Worm (Caenorhabditis elegans) whole organism, late embryonic: ENCODE data around the gene F13D11.3.

Experiments
- C38D4.7 ChIP-seq: fragments of 200-800 bp; sonication (Bioruptor generic); optimal IDR thresholded peaks from 2 replicates; lab custom pipeline; 2018; ENCODE audit warnings: mild to moderate bottlenecking, missing genetic modification characterization, moderate library complexity, missing compliant biosample characterization
- F13H6.1 ChIP-seq: sonication (generic microtip); optimal IDR thresholded peaks from 2 replicates; lab custom pipeline; 2016; ENCODE audit warnings: missing genetic modification characterization, missing compliant biosample characterization
- K09A11.1 ChIP-seq: sonication (generic microtip); optimal IDR thresholded peaks from 2 replicates; lab custom pipeline; 2017; ENCODE audit warnings: antibody characterized with exemption, mild to moderate bottlenecking, missing genetic modification characterization, missing compliant biosample characterization; ENCODE audit not compliant: insufficient read depth
- T23F11.4 ChIP-seq: fragments of 200-800 bp; sonication (Bioruptor generic); optimal IDR thresholded peaks from 2 replicates; lab custom pipeline; 2018; ENCODE audit warnings: mild to moderate bottlenecking, missing genetic modification characterization, missing compliant biosample characterization
- Y22D7AL.16 ChIP-seq: sonication (generic microtip); optimal IDR thresholded peaks from 2 replicates; lab custom pipeline; 2016; ENCODE audit warnings: missing genetic modification characterization, missing compliant biosample characterization
- ahr-1 ChIP-seq: sonication (generic microtip); optimal IDR thresholded peaks from 2 replicates; lab custom pipeline; 2016; ENCODE audit warnings: missing genetic modification characterization, missing compliant biosample characterization
- ceh-14 ChIP-seq: sonication (generic microtip); optimal IDR thresholded peaks from 2 replicates; lab custom pipeline; 2016; ENCODE audit warnings: missing genotype, missing genetic modification characterization, missing compliant biosample characterization
- ceh-18 ChIP-seq: sonication (generic microtip); optimal IDR thresholded peaks from 2 replicates; lab custom pipeline; 2016; ENCODE audit warnings: missing genetic modification characterization, missing compliant biosample characterization
- ceh-19 ChIP-seq: fragments of 200-800 bp; sonication (Bioruptor generic); optimal IDR thresholded peaks from 2 replicates; lab custom pipeline; 2018; ENCODE audit warnings: mild to moderate bottlenecking, missing genetic modification characterization, missing compliant biosample characterization
- ceh-2 ChIP-seq: sonication (generic microtip); optimal IDR thresholded peaks from 2 replicates; lab custom pipeline; 2016; ENCODE audit warnings: missing genotype, missing genetic modification characterization, missing compliant biosample characterization
- ceh-24 ChIP-seq: sonication (generic microtip); optimal IDR thresholded peaks from 2 replicates; lab custom pipeline; 2016; ENCODE audit warnings: mild to moderate bottlenecking, missing genetic modification characterization, missing compliant biosample characterization
- ceh-30 ChIP-seq: fragments of 150-350 bp; optimal IDR thresholded peaks from 2 replicates; lab custom pipeline; 2014; ENCODE audit warnings: missing biosample characterization, missing genetic modification characterization
- ceh-31 ChIP-seq: sonication (generic microtip); optimal IDR thresholded peaks from 2 replicates; lab custom pipeline; 2016; ENCODE audit warnings: missing genetic modification characterization, missing compliant biosample characterization
- ceh-45 ChIP-seq: fragments of 200-800 bp; sonication (Bioruptor generic); IDR thresholded peaks from 2 replicates; pipeline ENCODE4 v1.3.6; 2022; ENCODE audit warnings: missing genetic modification reagents, missing genetic modification characterization, missing compliant biosample characterization
- ceh-48 ChIP-seq: sonication (generic microtip); optimal IDR thresholded peaks from 2 replicates; lab custom pipeline; 2016; ENCODE audit warnings: missing genetic modification characterization, inconsistent platforms, missing compliant biosample characterization
- ceh-6 ChIP-seq: fragments of 200-800 bp; sonication (Bioruptor generic); optimal IDR thresholded peaks from 2 replicates; lab custom pipeline; 2018; ENCODE audit warnings: mild to moderate bottlenecking, missing genetic modification characterization, missing compliant biosample characterization
- ceh-9 ChIP-seq: sonication (generic microtip); optimal IDR thresholded peaks from 2 replicates; lab custom pipeline; 2016; ENCODE audit warnings: mild to moderate bottlenecking, missing genetic modification characterization, inconsistent platforms, missing compliant biosample characterization
- che-1 ChIP-seq: sonication (generic microtip); optimal IDR thresholded peaks from 2 replicates; lab custom pipeline; 2016; ENCODE audit warnings: mild to moderate bottlenecking, missing genetic modification characterization, missing compliant biosample characterization
- dmd-4 ChIP-seq: sonication (generic microtip); optimal IDR thresholded peaks from 2 replicates; lab custom pipeline; 2016; ENCODE audit warnings: borderline replicate concordance, missing genetic modification characterization, missing compliant biosample characterization
- elt-2 ChIP-seq: sonication (generic microtip); optimal IDR thresholded peaks from 2 replicates; lab custom pipeline; 2016; ENCODE audit warnings: missing genetic modification reagents, missing genetic modification characterization, missing compliant biosample characterization
- elt-4 ChIP-seq: sonication (generic microtip); optimal IDR thresholded peaks from 2 replicates; lab custom pipeline; 2016; ENCODE audit warnings: missing genetic modification characterization, missing compliant biosample characterization
- ets-4 ChIP-seq: sonication (generic microtip); optimal IDR thresholded peaks from 2 replicates; lab custom pipeline; 2016; ENCODE audit warnings: missing genetic modification characterization, missing compliant biosample characterization
- eyg-1 ChIP-seq: sonication (generic microtip); optimal IDR thresholded peaks from 2 replicates; lab custom pipeline; 2016; ENCODE audit warnings: missing genotype, missing genetic modification characterization, missing compliant biosample characterization
- fax-1 ChIP-seq: sonication (generic microtip); optimal IDR thresholded peaks from 2 replicates; lab custom pipeline; 2016; ENCODE audit warnings: missing genotype, missing genetic modification characterization, missing compliant biosample characterization
- fkh-10 ChIP-seq: fragments of 150-350 bp; optimal IDR thresholded peaks from 2 replicates; lab custom pipeline; 2014; ENCODE audit warnings: missing biosample characterization, missing genetic modification reagents, missing genetic modification characterization
- gmeb-2 ChIP-seq: sonication (generic microtip); optimal IDR thresholded peaks from 2 replicates; lab custom pipeline; 2016; ENCODE audit warnings: missing genetic modification characterization, inconsistent platforms, missing compliant biosample characterization
- hlh-15 ChIP-seq: sonication (generic microtip); optimal IDR thresholded peaks from 2 replicates; lab custom pipeline; 2016; ENCODE audit warnings: missing genetic modification characterization, missing compliant biosample characterization
- hlh-30 ChIP-seq: sonication (generic microtip); optimal IDR thresholded peaks from 2 replicates; lab custom pipeline; 2017; ENCODE audit warnings: antibody characterized with exemption, missing genetic modification characterization, missing compliant biosample characterization; ENCODE audit not compliant: insufficient read depth
- lin-11 ChIP-seq: fragments of 200-800 bp; sonication (Bioruptor generic); optimal IDR thresholded peaks from 2 replicates; lab custom pipeline; 2018; ENCODE audit warnings: mild to moderate bottlenecking, missing genetic modification characterization, missing compliant biosample characterization
- madf-2 ChIP-seq: sonication (generic microtip); optimal IDR thresholded peaks from 2 replicates; lab custom pipeline; 2017; ENCODE audit warnings: missing genetic modification characterization, missing compliant biosample characterization
- mec-3 ChIP-seq: sonication (generic microtip); optimal IDR thresholded peaks from 2 replicates; lab custom pipeline; 2016; ENCODE audit warnings: borderline replicate concordance, missing genetic modification characterization, missing compliant biosample characterization
- nfya-1 ChIP-seq: sonication (generic microtip); optimal IDR thresholded peaks from 2 replicates; lab custom pipeline; 2017; ENCODE audit warnings: missing genetic modification characterization, mild to moderate bottlenecking, missing compliant biosample characterization, antibody characterized with exemption, moderate library complexity
- npax-4 ChIP-seq: sonication (generic microtip); optimal IDR thresholded peaks from 2 replicates; lab custom pipeline; 2016; ENCODE audit warnings: missing genetic modification characterization, missing compliant biosample characterization
- pat-9 ChIP-seq: fragments of 200-800 bp; sonication (Bioruptor generic); optimal IDR thresholded peaks from 2 replicates; lab custom pipeline; 2018; ENCODE audit warnings: mild to moderate bottlenecking, missing genetic modification characterization, moderate library complexity, missing compliant biosample characterization
- pros-1 ChIP-seq: fragments of 150-350 bp; optimal IDR thresholded peaks from 2 replicates; lab custom pipeline; 2014; ENCODE audit warnings: missing biosample characterization, missing genetic modification reagents, missing genetic modification characterization
- ref-2 ChIP-seq: sonication (generic microtip); optimal IDR thresholded peaks from 2 replicates; lab custom pipeline; 2016; ENCODE audit warnings: missing genetic modification characterization, missing compliant biosample characterization
- rnt-1 ChIP-seq: sonication (generic microtip); optimal IDR thresholded peaks from 2 replicates; lab custom pipeline; 2016; ENCODE audit warnings: missing genetic modification characterization, missing compliant biosample characterization
- sdc-2 ChIP-seq: sonication (generic microtip); optimal IDR thresholded peaks from 2 replicates; lab custom pipeline; 2016; ENCODE audit warnings: missing genotype, missing genetic modification characterization, missing compliant biosample characterization
- sox-2 ChIP-seq: fragments of 200-800 bp; sonication (Bioruptor generic); IDR thresholded peaks from 2 replicates; pipeline ENCODE4 v1.3.6; 2022; ENCODE audit warnings: missing genetic modification reagents, missing genetic modification characterization, missing compliant biosample characterization
- sox-4 ChIP-seq: sonication (generic microtip); optimal IDR thresholded peaks from 2 replicates; lab custom pipeline; 2017; ENCODE audit warnings: mild to moderate bottlenecking, missing genetic modification characterization, inconsistent platforms, missing compliant biosample characterization
- syd-9 ChIP-seq: sonication (generic microtip); optimal IDR thresholded peaks from 2 replicates; lab custom pipeline; 2016; ENCODE audit warnings: mild to moderate bottlenecking, missing genetic modification characterization, moderate library complexity, missing compliant biosample characterization
- tbx-2 ChIP-seq: sonication (generic microtip); optimal IDR thresholded peaks from 2 replicates; lab custom pipeline; 2016; ENCODE audit warnings: missing genetic modification characterization, missing compliant biosample characterization
- ttx-3 ChIP-seq: sonication (generic microtip); optimal IDR thresholded peaks from 2 replicates; lab custom pipeline; 2016; ENCODE audit warnings: missing genetic modification reagents, missing genetic modification characterization, missing compliant biosample characterization
- unc-3 ChIP-seq, 2 experiments: fragments of 200-800 bp in 1 of 2; sonication (Bioruptor generic) in 1 of 2; sonication (generic microtip) in 1 of 2; conservative IDR thresholded peaks in 1 of 2; optimal IDR thresholded peaks in 1 of 2; 2 replicates each; pipeline versions ENCODE4 v1.3.6 to Lab custom; 2016 to 2022; ENCODE audit warnings: missing compliant biosample characterization in 2 of 2, missing genetic modification characterization in 2 of 2, missing genetic modification reagents in 1 of 2
- unc-42 ChIP-seq: sonication (generic microtip); optimal IDR thresholded peaks from 2 replicates; lab custom pipeline; 2016; ENCODE audit warnings: missing genotype, missing genetic modification characterization, missing compliant biosample characterization
- unc-55 ChIP-seq: sonication (generic microtip); optimal IDR thresholded peaks from 2 replicates; lab custom pipeline; 2017; ENCODE audit warnings: missing biosample characterization, missing genetic modification reagents, missing genetic modification characterization
- unc-86 ChIP-seq: sonication (generic microtip); optimal IDR thresholded peaks from 2 replicates; lab custom pipeline; 2016; ENCODE audit warnings: missing genetic modification characterization, missing compliant biosample characterization
- zip-5 ChIP-seq: sonication (generic microtip); optimal IDR thresholded peaks from 2 replicates; lab custom pipeline; 2016; ENCODE audit warnings: missing genetic modification characterization, missing compliant biosample characterization
- ztf-16 ChIP-seq: sonication (generic microtip); optimal IDR thresholded peaks from 2 replicates; lab custom pipeline; 2017; ENCODE audit warnings: missing genetic modification characterization, missing compliant biosample characterization

Gene F13D11.3

DNA sequence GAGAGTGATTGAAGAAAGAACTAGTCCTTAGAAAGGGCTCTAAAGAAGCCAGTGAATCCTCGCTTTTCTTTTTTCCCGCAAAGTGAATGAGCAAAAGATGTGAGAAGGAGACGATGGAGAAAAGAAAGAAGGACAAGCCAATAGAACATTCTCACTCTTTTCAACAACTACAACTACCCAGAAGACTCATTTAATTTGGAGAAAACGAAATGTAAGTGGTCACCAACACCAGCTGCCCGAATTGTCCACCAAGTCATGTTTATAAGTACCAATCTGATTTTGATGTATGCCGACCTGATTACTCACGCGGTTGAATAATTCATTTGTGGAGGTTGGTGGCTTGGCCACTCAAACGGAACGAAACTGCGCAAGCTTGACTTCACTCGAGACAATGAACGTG is 3.1 kb downstream of the F13D11.3 start:
- TF ChIP-seq unc-3 (GFP tag; conservative IDR thresholded peaks at IDR 0.05; lab: Robert Waterston, UW): no peak
- TF ChIP-seq unc-3 (tag; optimal IDR thresholded peaks at IDR 0.05; lab: Kevin White, UChicago): no peak
- peak; percentile 49 for TF ChIP-seq ceh-31 (tag; lab: Kevin White, UChicago)
- peak; percentile 65 for TF ChIP-seq unc-42 (tag; lab: Kevin White, UChicago)
- TF ChIP-seq ceh-48: no peak

DNA sequence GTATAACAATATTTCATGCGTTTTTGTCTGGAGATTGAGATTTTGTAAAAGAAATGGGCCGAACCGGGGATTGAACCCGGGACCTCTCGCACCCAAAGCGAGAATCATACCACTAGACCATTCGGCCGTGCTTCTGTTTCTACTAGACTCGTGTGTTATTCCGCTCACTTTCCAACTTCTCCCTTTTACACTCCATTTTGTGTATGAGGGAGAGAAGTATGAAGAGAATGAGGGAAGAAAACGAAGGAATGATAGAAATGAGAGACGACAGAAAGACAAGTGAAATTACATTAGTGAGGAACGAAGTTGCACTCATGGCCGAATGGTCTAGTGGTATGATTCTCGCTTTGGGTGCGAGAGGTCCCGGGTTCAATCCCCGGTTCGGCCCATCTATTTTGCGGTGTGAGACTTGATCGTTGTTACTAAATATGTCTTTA is 4.5 kb downstream of the F13D11.3 start:
- TF ChIP-seq hlh-15 (tag; lab: Kevin White, UChicago) (peak; percentile 79), ets-4 (peak; percentile 69), lin-11 (tag; lab: Kevin White, UChicago) (peak; percentile 77), che-1 (tag; lab: Kevin White, UChicago) (peak; percentile 82), elt-2 (peak; percentile 89), ttx-3 (tag; lab: Kevin White, UChicago) (peak; percentile 78), fax-1 (tag; lab: Kevin White, UChicago) (peak; percentile 86), ref-2 (tag; lab: Kevin White, UChicago) (peak; percentile 79), madf-2 (peak; percentile 90), ahr-1 (tag; lab: Kevin White, UChicago) (peak; percentile 74), unc-86 (tag; lab: Kevin White, UChicago) (peak; percentile 65), ceh-9 (peak; percentile 82), ztf-16 (peak; percentile 90), F13H6.1 (tag; lab: Kevin White, UChicago) (peak; percentile 84), pat-9 (tag; lab: Kevin White, UChicago) (peak; percentile 87), ceh-18 (tag; lab: Kevin White, UChicago) (peak; percentile 85), zip-5 (peak; percentile 36), elt-4 (no peak), eyg-1 (tag; lab: Kevin White, UChicago) (peak; percentile 55), syd-9 (tag; lab: Kevin White, UChicago) (peak; percentile 86), sdc-2 (tag; lab: Kevin White, UChicago) (peak; percentile 88), nfya-1 (tag; lab: Kevin White, UChicago) (peak; percentile 86), tbx-2 (peak; percentile 82), gmeb-2 (tag; lab: Kevin White, UChicago) (peak; percentile 86), ceh-31 (tag; lab: Kevin White, UChicago) (peak; percentile 84), pros-1 (tag; lab: Kevin White, UChicago) (no peak), ceh-2 (peak; percentile 65), T23F11.4 (GFP tag; lab: Kevin White, UChicago) (peak; percentile 81), ceh-6 (GFP tag; lab: Kevin White, UChicago) (peak; percentile 86), ceh-30 (tag; lab: Kevin White, UChicago) (peak; percentile 78), unc-3 (GFP tag; conservative IDR thresholded peaks at IDR 0.05; lab: Robert Waterston, UW) (peak; percentile 78), unc-3 (tag; optimal IDR thresholded peaks at IDR 0.05; lab: Kevin White, UChicago) (peak; percentile 73), fkh-10 (GFP tag; lab: Kevin White, UChicago) (peak; percentile 57), mec-3 (tag; lab: Kevin White, UChicago) (peak; percentile 28), ceh-19 (GFP tag; lab: Kevin White, UChicago) (peak; percentile 92), sox-2 (GFP tag; lab: Robert Waterston, UW) (peak; percentile 75), ceh-24 (tag; lab: Kevin White, UChicago) (peak; percentile 52), hlh-30 (tag; lab: Kevin White, UChicago) (peak; percentile 41), ceh-45 (peak; percentile 83), npax-4 (tag; lab: Kevin White, UChicago) (peak; percentile 70), ceh-14 (tag; lab: Kevin White, UChicago) (peak; percentile 95), unc-55 (GFP tag; lab: Kevin White, UChicago) (peak; percentile 71), sox-4 (peak; percentile 92), rnt-1 (tag; lab: Kevin White, UChicago) (peak; percentile 78), Y22D7AL.16 (tag; lab: Kevin White, UChicago) (peak; percentile 72), dmd-4 (tag; lab: Kevin White, UChicago) (peak; percentile 89), C38D4.7 (peak; percentile 80), K09A11.1 (peak; percentile 60)
